Fruit fly (Drosophila melanogaster) whole organism, prepupa: Measurements from ENCODE around the gene Ir7c.

Experiments
- Blimp-1 ChIP-seq: fragments of 200-800 bp; sonication (Bioruptor generic); optimal IDR thresholded peaks from 3 replicates; lab custom pipeline; 2017; ENCODE audit warnings: missing biosample characterization, missing genetic modification characterization, mild to moderate bottlenecking, moderate library complexity, missing genetic modification reagents
- CG11902 ChIP-seq: fragments of 200-800 bp; sonication (Bioruptor generic); optimal IDR thresholded peaks from 3 replicates; lab custom pipeline; 2016; ENCODE audit warnings: missing biosample characterization, missing genetic modification characterization
- CG4318 ChIP-seq: fragments of 200-800 bp; sonication (Bioruptor generic); optimal IDR thresholded peaks from 3 replicates; lab custom pipeline; 2017; ENCODE audit warnings: missing biosample characterization, mild to moderate bottlenecking, missing genetic modification characterization
- CG6808 ChIP-seq: fragments of 200-800 bp; sonication (Bioruptor generic); optimal IDR thresholded peaks from 3 replicates; lab custom pipeline; 2017; ENCODE audit warnings: missing biosample characterization, missing genetic modification characterization, mild to moderate bottlenecking, moderate library complexity, missing genetic modification reagents
- Eip75B ChIP-seq: fragments of 200-800 bp; sonication (Bioruptor generic); optimal IDR thresholded peaks from 3 replicates; lab custom pipeline; 2016; ENCODE audit warnings: missing biosample characterization, missing genetic modification characterization
- Gug ChIP-seq: fragments of 200-800 bp; sonication (Bioruptor generic); IDR thresholded peaks from 2 replicates; pipeline ENCODE4 v1.3.6; 2022; ENCODE audit warnings: missing biosample characterization, missing genetic modification characterization
- Hr39 ChIP-seq: fragments of 200-800 bp; sonication (Bioruptor generic); optimal IDR thresholded peaks from 2 replicates; lab custom pipeline; 2016; ENCODE audit warnings: missing biosample characterization, missing genetic modification characterization
- Lpt ChIP-seq: fragments of 200-800 bp; sonication (Bioruptor generic); optimal IDR thresholded peaks from 3 replicates; lab custom pipeline; 2016; ENCODE audit warnings: missing biosample characterization, missing genetic modification characterization
- OdsH ChIP-seq: fragments of 200-800 bp; sonication (Bioruptor generic); optimal IDR thresholded peaks from 3 replicates; lab custom pipeline; 2016; ENCODE audit warnings: missing biosample characterization, missing genetic modification characterization
- cyc ChIP-seq: fragments of 200-800 bp; sonication (Bioruptor generic); optimal IDR thresholded peaks from 3 replicates; lab custom pipeline; 2016; ENCODE audit warnings: missing biosample characterization, missing genetic modification characterization
- fd85E ChIP-seq: fragments of 200-800 bp; sonication (Bioruptor generic); optimal IDR thresholded peaks from 3 replicates; lab custom pipeline; 2016; ENCODE audit warnings: missing biosample characterization, missing genetic modification characterization
- net ChIP-seq: fragments of 200-800 bp; sonication (Bioruptor generic); optimal IDR thresholded peaks from 3 replicates; lab custom pipeline; 2016; ENCODE audit warnings: missing biosample characterization, missing genetic modification characterization
- pdm3 ChIP-seq: fragments of 200-800 bp; sonication (Bioruptor generic); optimal IDR thresholded peaks from 3 replicates; lab custom pipeline; 2016; ENCODE audit warnings: missing biosample characterization, missing genetic modification characterization

dm6 chrX:7873172-7873930 lies 843 bp upstream of the Ir7c start, which contains the start of gene dec:
- TF ChIP-seq CG4318 (GFP tag; lab: Kevin White, UChicago): no peak
- TF ChIP-seq OdsH (GFP tag; lab: Kevin White, UChicago): no peak
- TF ChIP-seq Hr39 (GFP tag; lab: Kevin White, UChicago): no peak
- TF ChIP-seq CG11902 (GFP tag; lab: Kevin White, UChicago): no peak
- TF ChIP-seq Lpt (GFP tag; lab: Kevin White, UChicago): no peak
- no peak for TF ChIP-seq pdm3 (GFP tag; lab: Kevin White, UChicago)
- TF ChIP-seq Blimp-1 (GFP tag; lab: Kevin White, UChicago): no peak
- TF ChIP-seq net (GFP tag; lab: Kevin White, UChicago): no peak
- no peak for TF ChIP-seq fd85E
- TF ChIP-seq cyc: no peak
- no peak for TF ChIP-seq CG6808 (GFP tag; lab: Kevin White, UChicago)
- no peak for TF ChIP-seq Gug (GFP tag; lab: Robert Waterston, UW)
- TF ChIP-seq Eip75B: no peak
